Worm (Caenorhabditis elegans) whole organism, L3 larva: ENCODE data around the gene F22E12.3.

Source experiments
- R02D3.7 ChIP-seq: fragments of 150-350 bp; optimal IDR thresholded peaks from 2 replicates; lab custom pipeline; 2014; ENCODE audit warnings: missing biosample characterization, missing genetic modification characterization
- ZK546.5 ChIP-seq: sonication (generic microtip); optimal IDR thresholded peaks from 2 replicates; lab custom pipeline; 2017; ENCODE audit warnings: missing biosample characterization, missing genetic modification characterization
- ama-1 ChIP-seq: fragments of 150-350 bp; optimal IDR thresholded peaks from 2 replicates; lab custom pipeline; 2018
- ceh-16 ChIP-seq: sonication (generic microtip); optimal IDR thresholded peaks from 2 replicates; lab custom pipeline; 2017; ENCODE audit warnings: missing biosample characterization, missing genetic modification characterization
- ceh-28 ChIP-seq: fragments of 150-350 bp; optimal IDR thresholded peaks from 2 replicates; lab custom pipeline; 2014; ENCODE audit warnings: missing biosample characterization, missing genetic modification reagents, missing genetic modification characterization
- ceh-82 ChIP-seq: fragments of 150-350 bp; optimal IDR thresholded peaks from 2 replicates; lab custom pipeline; 2014; ENCODE audit warnings: missing biosample characterization, missing genetic modification characterization
- egl-27 ChIP-seq: sonication (generic microtip); optimal IDR thresholded peaks from 4 replicates; lab custom pipeline; 2017; ENCODE audit warnings: missing biosample characterization, missing genetic modification reagents, missing genetic modification characterization
- egl-5 ChIP-seq: fragments of 150-350 bp; optimal IDR thresholded peaks from 2 replicates; lab custom pipeline; 2017; ENCODE audit warnings: missing biosample characterization, missing genetic modification reagents, missing genetic modification characterization, inconsistent platforms
- elt-1 ChIP-seq: fragments of 150-350 bp; optimal IDR thresholded peaks from 2 replicates; lab custom pipeline; 2014; ENCODE audit warnings: missing biosample characterization, missing genetic modification characterization
- elt-2 ChIP-seq: sonication (generic microtip); optimal IDR thresholded peaks from 2 replicates; lab custom pipeline; 2016; ENCODE audit warnings: missing genetic modification reagents, mild to moderate bottlenecking, missing genetic modification characterization, missing compliant biosample characterization
- elt-3 ChIP-seq, 3 experiments: fragments of 150-350 bp in 1 of 3; sonication (generic microtip) in 2 of 3; optimal IDR thresholded peaks; 2 replicates in 2 of 3; 4 replicates in 1 of 3; lab custom pipeline; 2014 to 2017; ENCODE audit warnings: missing biosample characterization in 3 of 3, missing genetic modification characterization in 3 of 3
- eor-1 ChIP-seq, 2 experiments: fragments of 150-350 bp; optimal IDR thresholded peaks; 2 replicates each; lab custom pipeline; 2014 to 2018; ENCODE audit warnings: missing biosample characterization in 2 of 2, missing genetic modification characterization in 2 of 2
- fkh-10 ChIP-seq: sonication (generic microtip); optimal IDR thresholded peaks from 2 replicates; lab custom pipeline; 2017; ENCODE audit warnings: missing biosample characterization, missing genetic modification reagents, missing genetic modification characterization
- fkh-2 ChIP-seq: fragments of 150-350 bp; optimal IDR thresholded peaks from 2 replicates; lab custom pipeline; 2014; ENCODE audit warnings: missing biosample characterization, missing genetic modification reagents, missing genetic modification characterization
- fos-1 ChIP-seq: fragments of 150-350 bp; optimal IDR thresholded peaks from 2 replicates; lab custom pipeline; 2014; ENCODE audit warnings: missing biosample characterization, missing genetic modification characterization
- hmg-11 ChIP-seq: sonication (generic microtip); optimal IDR thresholded peaks from 2 replicates; lab custom pipeline; 2016; ENCODE audit warnings: missing genetic modification characterization, missing compliant biosample characterization
- jun-1 ChIP-seq: fragments of 150-350 bp; optimal IDR thresholded peaks from 2 replicates; lab custom pipeline; 2014; ENCODE audit warnings: missing biosample characterization, missing genetic modification reagents, missing genetic modification characterization
- lin-15B ChIP-seq: fragments of 150-350 bp; optimal IDR thresholded peaks from 2 replicates; lab custom pipeline; 2014; ENCODE audit warnings: missing biosample characterization, missing genetic modification characterization
- lin-39 ChIP-seq: fragments of 150-350 bp; optimal IDR thresholded peaks from 2 replicates; lab custom pipeline; 2018; ENCODE audit warnings: missing biosample characterization, missing genetic modification reagents, missing genetic modification characterization
- lsy-12 ChIP-seq: sonication (generic microtip); optimal IDR thresholded peaks from 2 replicates; lab custom pipeline; 2016; ENCODE audit warnings: mild to moderate bottlenecking, missing genetic modification characterization, missing compliant biosample characterization
- mdl-1 ChIP-seq: fragments of 150-350 bp; optimal IDR thresholded peaks from 2 replicates; lab custom pipeline; 2014; ENCODE audit warnings: missing biosample characterization, missing genetic modification characterization
- mml-1 ChIP-seq: fragments of 150-350 bp; sonication (generic microtip); optimal IDR thresholded peaks from 3 replicates; lab custom pipeline; 2014; ENCODE audit warnings: missing biosample characterization, missing genetic modification characterization
- nfya-1 ChIP-seq: sonication (generic microtip); optimal IDR thresholded peaks from 2 replicates; lab custom pipeline; 2017; ENCODE audit warnings: missing genetic modification characterization, mild to moderate bottlenecking, missing compliant biosample characterization, antibody characterized with exemption, moderate library complexity; ENCODE audit not compliant: insufficient read depth
- nhr-11 ChIP-seq: fragments of 150-350 bp; optimal IDR thresholded peaks from 2 replicates; lab custom pipeline; 2014; ENCODE audit warnings: missing biosample characterization, missing genetic modification characterization
- nhr-12 ChIP-seq: fragments of 150-350 bp; optimal IDR thresholded peaks from 2 replicates; lab custom pipeline; 2014; ENCODE audit warnings: missing biosample characterization, missing genetic modification characterization
- nhr-23 ChIP-seq: fragments of 150-350 bp; optimal IDR thresholded peaks from 2 replicates; lab custom pipeline; 2014; ENCODE audit warnings: missing biosample characterization, missing genetic modification reagents, missing genetic modification characterization
- nhr-237 ChIP-seq: fragments of 150-350 bp; optimal IDR thresholded peaks from 2 replicates; lab custom pipeline; 2014; ENCODE audit warnings: missing biosample characterization, missing genetic modification characterization
- nhr-25 ChIP-seq: sonication (generic microtip); optimal IDR thresholded peaks from 2 replicates; lab custom pipeline; 2017; ENCODE audit warnings: missing biosample characterization, missing genetic modification characterization
- nhr-28 ChIP-seq: fragments of 150-350 bp; optimal IDR thresholded peaks from 2 replicates; lab custom pipeline; 2014; ENCODE audit warnings: missing biosample characterization, missing genetic modification characterization
- nhr-76 ChIP-seq: fragments of 150-350 bp; sonication (generic microtip); optimal IDR thresholded peaks from 5 replicates; lab custom pipeline; 2014; ENCODE audit warnings: missing biosample characterization, missing genetic modification characterization
- pqm-1 ChIP-seq: fragments of 150-350 bp; optimal IDR thresholded peaks from 2 replicates; lab custom pipeline; 2017; ENCODE audit warnings: missing biosample characterization, missing genetic modification characterization, inconsistent platforms
- snpc-4 ChIP-seq: fragments of 150-350 bp; optimal IDR thresholded peaks from 2 replicates; lab custom pipeline; 2014; ENCODE audit warnings: missing biosample characterization, missing genetic modification characterization
- unc-39 ChIP-seq: sonication (generic microtip); optimal IDR thresholded peaks from 4 replicates; lab custom pipeline; 2017; ENCODE audit warnings: missing biosample characterization, missing genetic modification characterization
- unc-62 ChIP-seq: fragments of 150-350 bp; sonication (generic microtip); optimal IDR thresholded peaks from 4 replicates; lab custom pipeline; 2014; ENCODE audit warnings: missing biosample characterization, missing genetic modification reagents, missing genetic modification characterization
- zag-1 ChIP-seq: fragments of 150-350 bp; optimal IDR thresholded peaks from 2 replicates; lab custom pipeline; 2014; ENCODE audit warnings: missing biosample characterization, missing genetic modification characterization
- ztf-11 ChIP-seq: fragments of 150-350 bp; optimal IDR thresholded peaks from 2 replicates; lab custom pipeline; 2014; ENCODE audit warnings: missing biosample characterization, missing genetic modification characterization

The F22E12.3 gene

DNA sequence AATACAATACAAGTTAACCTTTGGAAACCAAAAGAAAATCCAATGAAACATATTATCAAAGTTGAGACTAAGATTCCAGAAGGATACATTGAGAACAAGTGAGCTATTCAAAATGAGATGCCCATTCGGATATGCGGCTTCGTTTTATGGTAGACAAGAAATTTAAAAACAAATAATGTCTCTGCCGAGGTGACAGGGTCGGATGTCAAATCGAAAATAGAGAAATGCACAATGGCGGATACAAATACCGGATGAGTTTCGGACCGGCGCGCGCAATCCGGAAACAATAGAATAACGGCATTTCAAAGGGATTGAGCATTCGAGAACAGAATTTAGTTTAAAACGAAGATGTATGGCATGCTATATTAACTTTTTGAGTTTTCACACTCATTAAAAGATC lies at the start of gene F22E12.3:
TSS of gene F22E12.3 (minus strand) at position 101 of the 400 bp plus-strand sequence.
- no peak for TF ChIP-seq snpc-4
- TF ChIP-seq nhr-11 (tag; lab: Kevin White, UChicago) = no peak
- TF ChIP-seq unc-39 = no peak
- TF ChIP-seq ama-1 (lab: Kevin White, UChicago) = peak; percentile 10

DNA sequence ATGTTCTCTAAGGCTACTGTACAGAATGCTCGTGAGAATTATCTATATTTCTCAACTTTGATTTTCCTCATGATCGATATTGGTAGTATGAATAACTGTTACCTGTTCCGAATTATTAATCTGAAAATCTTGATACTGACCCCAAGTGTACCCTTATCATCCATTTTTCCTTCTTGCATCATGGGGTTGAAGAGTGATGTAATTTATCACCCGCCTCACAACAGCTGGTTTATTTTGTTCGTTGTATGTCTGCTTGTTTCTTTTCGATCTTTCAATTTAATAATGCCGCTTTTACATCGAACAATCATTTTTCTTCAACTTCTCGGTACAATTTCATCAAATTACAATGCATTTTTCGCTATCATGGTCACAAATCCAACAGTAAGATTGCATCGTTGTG lies 45.7 kb upstream of the F22E12.3 start, which contains the start of gene C35A5.6:
TSS of gene C35A5.6 (plus strand) at position 283 of the 400 bp plus-strand sequence.
- TF ChIP-seq fkh-2 (tag; lab: Kevin White, UChicago) (no peak), ceh-16 (no peak), zag-1 (tag; lab: Kevin White, UChicago) (no peak), mml-1 (tag; lab: Kevin White, UChicago) (no peak), nhr-25 (tag; lab: Kevin White, UChicago) (no peak), mdl-1 (tag; lab: Kevin White, UChicago) (no peak), ama-1 (lab: Kevin White, UChicago) (no peak)

ce11 chrV:10505553-10505952 lies 42.4 kb upstream of the F22E12.3 start, which contains the start of gene C35A5.5:
Gene C35A5.5, plus strand, starts transcription at chrV:10505853.
- TF ChIP-seq pqm-1 (tag; lab: Kevin White, UChicago) (no peak), nfya-1 (tag; lab: Kevin White, UChicago) (no peak), R02D3.7 (tag; lab: Kevin White, UChicago) (no peak), nhr-28 (tag; lab: Kevin White, UChicago) (no peak), nhr-23 (tag; lab: Kevin White, UChicago) (no peak), hmg-11 (no peak), ceh-28 (no peak), egl-5 (tag; lab: Kevin White, UChicago) (no peak), lsy-12 (no peak), zag-1 (tag; lab: Kevin White, UChicago) (no peak), fkh-10 (GFP tag; lab: Kevin White, UChicago) (no peak), jun-1 (tag; lab: Kevin White, UChicago) (no peak), unc-39 (no peak), elt-3 (tag; optimal IDR thresholded peaks at IDR 0.05; lab: Kevin White, UChicago) (no peak), egl-27 (no peak), unc-62 (GFP tag; lab: Kevin White, UChicago) (no peak), elt-1 (tag; lab: Kevin White, UChicago) (no peak)
- TF ChIP-seq, all 47 proteins: peak for 0

ce11 chrV:10503893-10504292 lies 40.7 kb upstream of the F22E12.3 start, which contains the start of gene C35A5.10:
Gene C35A5.10, plus strand, starts transcription at chrV:10504193.
- no peak for TF ChIP-seq lin-15B
- no peak for TF ChIP-seq pqm-1 (tag; lab: Kevin White, UChicago)
- no peak for TF ChIP-seq mdl-1 (tag; lab: Kevin White, UChicago)
- TF ChIP-seq egl-27 = no peak
- no peak for TF ChIP-seq lsy-12
- TF ChIP-seq nhr-11 (tag; lab: Kevin White, UChicago) = no peak
- no peak for TF ChIP-seq ceh-82 (tag; lab: Kevin White, UChicago)
- no peak for TF ChIP-seq nhr-25 (tag; lab: Kevin White, UChicago)
- TF ChIP-seq fos-1 (tag; lab: Kevin White, UChicago) = no peak
- TF ChIP-seq eor-1 (tag; optimal IDR thresholded peaks at IDR 0.05; lab: Kevin White, UChicago) = no peak
- no peak for TF ChIP-seq nhr-12 (tag; lab: Kevin White, UChicago)
- no peak for TF ChIP-seq ceh-16
- no peak for TF ChIP-seq egl-5 (tag; lab: Kevin White, UChicago)
- no peak for TF ChIP-seq ceh-28
- no peak for TF ChIP-seq ZK546.5
- TF ChIP-seq ztf-11 (tag; lab: Kevin White, UChicago) = no peak
- TF ChIP-seq mml-1 (tag; lab: Kevin White, UChicago) = no peak
- no peak for TF ChIP-seq lin-39 (tag; lab: Kevin White, UChicago)
- no peak for TF ChIP-seq elt-2 (tag; lab: Kevin White, UChicago)
- TF ChIP-seq nhr-237 = no peak

- TF ChIP-seq nhr-23 (tag; lab: Kevin White, UChicago) (peak; percentile 45), nhr-76 (tag; lab: Kevin White, UChicago) (no peak)
Measured at ce11 chrV:10503011-10503410, 39.8 kb upstream of the F22E12.3 start, which contains the start of gene C35A5.11. Gene C35A5.11, minus strand, starts transcription at chrV:10503111.
